Fruit fly (Drosophila melanogaster): ENCODE measurements around the gene Usp14.
A peak's percentile ranks its signal among the peaks of the same experiment; 100 is the strongest.

dm6 chr2L:10306518-10307260 is 7.5 kb downstream of the Usp14 start, which contains the start of the genes CG5390 and CG4968:
- TF ChIP-seq Dif (GFP tag; optimal IDR thresholded peaks at IDR 0.05; ENCODE audit: partially characterized antibody) = peak; percentile 3
- no peak for TF ChIP-seq lola (GFP tag; optimal IDR thresholded peaks at IDR 0.05)
- TF ChIP-seq br (GFP tag; optimal IDR thresholded peaks at IDR 0.05) = no peak
- no peak for TF ChIP-seq Abd-B (GFP tag; optimal IDR thresholded peaks at IDR 0.05)
- TF ChIP-seq dmrt93B (GFP tag; optimal IDR thresholded peaks at IDR 0.05) = no peak
- TF ChIP-seq foxo (GFP tag; optimal IDR thresholded peaks at IDR 0.05) = peak in 1 of 2 experiments; percentile 84
- peak; percentile 46 for TF ChIP-seq dsf (GFP tag; optimal IDR thresholded peaks at IDR 0.05; ENCODE audit: borderline replicate concordance)

All from whole organism, wandering third instar larva.